Worm (Caenorhabditis elegans): ENCODE measurements around the gene F53G2.12.

- TF ChIP-seq nhr-11 (tag; optimal IDR thresholded peaks at IDR 0.05) (no peak), ama-1 (optimal IDR thresholded peaks at IDR 0.05) (no peak)
These were observed 9.5 kb upstream of the F53G2.12 start, which contains the start of gene F53G2.1 for ce11 chrII:2488386-2488785.
